Worm (Caenorhabditis elegans) whole organism, dauer: ENCODE measurements around the gene F52G2.3.

Source experiments
- unc-62 ChIP-seq: sonication (generic microtip); optimal IDR thresholded peaks from 2 replicates; lab custom pipeline; 2017; ENCODE audit warnings: missing biosample characterization, missing genetic modification reagents, missing genetic modification characterization

Gene F52G2.3

ce11 chrIV:13555508-13555907 lies 7.5 kb upstream of the F52G2.3 start:
- no peak for TF ChIP-seq unc-62 (GFP tag; lab: Kevin White, UChicago)

ce11 chrIV:13554350-13554749 lies 6.3 kb upstream of the F52G2.3 start:
- no peak for TF ChIP-seq unc-62 (GFP tag; lab: Kevin White, UChicago)

- TF ChIP-seq unc-62 (GFP tag; lab: Kevin White, UChicago): no peak
Measured at ce11 chrIV:13549350-13549749, 1.3 kb upstream of the F52G2.3 start.

ce11 chrIV:13540165-13540564 lies 7.9 kb downstream of the F52G2.3 start, which contains the start of gene rsd-2:
Gene rsd-2 (minus strand): TSS chrIV:13540265.
- no peak for TF ChIP-seq unc-62 (GFP tag; lab: Kevin White, UChicago)

ce11 chrIV:13538901-13539300 lies 9.1 kb downstream of the F52G2.3 start:
- TF ChIP-seq unc-62 (GFP tag; lab: Kevin White, UChicago): no peak

ce11 chrIV:13525223-13525622 lies 22.8 kb downstream of the F52G2.3 start:
- TF ChIP-seq unc-62 (GFP tag; lab: Kevin White, UChicago): no peak

- TF ChIP-seq unc-62 (GFP tag; lab: Kevin White, UChicago): no peak
Measured at ce11 chrIV:13521785-13522184, 26.2 kb downstream of the F52G2.3 start, which contains the start of gene dcap-2. Gene dcap-2 (minus strand): TSS chrIV:13521870.

- no peak for TF ChIP-seq unc-62 (GFP tag; lab: Kevin White, UChicago)
Measured at ce11 chrIV:13513010-13513409, 35.0 kb downstream of the F52G2.3 start.

- no peak for TF ChIP-seq unc-62 (GFP tag; lab: Kevin White, UChicago)
Measured at ce11 chrIV:13512112-13512569, 35.9 kb downstream of the F52G2.3 start, which contains the start of gene puf-3. Gene puf-3 (minus strand): TSS chrIV:13512162.

- TF ChIP-seq unc-62 (GFP tag; lab: Kevin White, UChicago): no peak
Measured at ce11 chrIV:13510049-13510448, 38.0 kb downstream of the F52G2.3 start.

- TF ChIP-seq unc-62 (GFP tag; lab: Kevin White, UChicago): no peak
Measured at ce11 chrIV:13508924-13509323, 39.1 kb downstream of the F52G2.3 start, which contains the start of gene afmd-2. Gene afmd-2 (plus strand): TSS chrIV:13509224.

ce11 chrIV:13505662-13506061 lies 42.4 kb downstream of the F52G2.3 start, which contains the start of gene nlp-17:
Gene nlp-17 (minus strand): TSS chrIV:13505762.
- no peak for TF ChIP-seq unc-62 (GFP tag; lab: Kevin White, UChicago)

ce11 chrIV:13505144-13505543 lies 42.9 kb downstream of the F52G2.3 start, which contains the start of gene seld-1:
Gene seld-1 (plus strand): TSS chrIV:13505444.
- no peak for TF ChIP-seq unc-62 (GFP tag; lab: Kevin White, UChicago)

- TF ChIP-seq unc-62 (GFP tag; lab: Kevin White, UChicago): no peak
Measured at ce11 chrIV:13502806-13503363, 45.1 kb downstream of the F52G2.3 start, which contains the start of gene tbc-9. Gene tbc-9 (minus strand): TSS chrIV:13502856.

ce11 chrIV:13493719-13494118 lies 54.3 kb downstream of the F52G2.3 start:
- TF ChIP-seq unc-62 (GFP tag; lab: Kevin White, UChicago): no peak
